Fruit fly (Drosophila melanogaster) whole organism, prepupa: ENCODE measurements around the gene Atet.

ENCODE experiments used
- CG10631 ChIP-seq: fragments of 200-800 bp; sonication (Bioruptor generic); optimal IDR thresholded peaks from 2 replicates; lab custom pipeline; 2016; ENCODE audit warnings: missing biosample characterization, missing genetic modification characterization
- CG11902 ChIP-seq: fragments of 200-800 bp; sonication (Bioruptor generic); optimal IDR thresholded peaks from 3 replicates; lab custom pipeline; 2016; ENCODE audit warnings: missing biosample characterization, missing genetic modification characterization
- CG15336 ChIP-seq: fragments of 200-800 bp; sonication (Bioruptor generic); IDR thresholded peaks from 2 replicates; pipeline ENCODE4 v1.3.6; 2022; ENCODE audit warnings: missing biosample characterization, missing genetic modification characterization
- CG1621 ChIP-seq: fragments of 200-800 bp; sonication (Bioruptor generic); optimal IDR thresholded peaks from 3 replicates; lab custom pipeline; 2018; ENCODE audit warnings: missing biosample characterization, mild to moderate bottlenecking, missing genetic modification characterization
- CG31627 ChIP-seq: fragments of 200-800 bp; sonication (Bioruptor generic); optimal IDR thresholded peaks from 3 replicates; lab custom pipeline; 2016; ENCODE audit warnings: missing biosample characterization, missing genetic modification characterization
- CG32006 ChIP-seq: fragments of 200-800 bp; sonication (Bioruptor generic); optimal IDR thresholded peaks from 3 replicates; lab custom pipeline; 2017; ENCODE audit warnings: missing biosample characterization, mild to moderate bottlenecking, missing genetic modification characterization
- CG34406 ChIP-seq: fragments of 200-800 bp; sonication (Bioruptor generic); optimal IDR thresholded peaks from 3 replicates; lab custom pipeline; 2016; ENCODE audit warnings: missing biosample characterization, missing genetic modification characterization
- CG3919 ChIP-seq: fragments of 200-800 bp; sonication (Bioruptor generic); optimal IDR thresholded peaks from 3 replicates; lab custom pipeline; 2016; ENCODE audit warnings: missing biosample characterization, missing genetic modification characterization
- CG4318 ChIP-seq: fragments of 200-800 bp; sonication (Bioruptor generic); optimal IDR thresholded peaks from 3 replicates; lab custom pipeline; 2017; ENCODE audit warnings: missing biosample characterization, mild to moderate bottlenecking, missing genetic modification characterization
- CG6163 ChIP-seq: fragments of 200-800 bp; sonication (Bioruptor generic); IDR thresholded peaks from 3 replicates; pipeline ENCODE4 v1.3.6; 2022; ENCODE audit warnings: missing biosample characterization, missing genetic modification characterization
- CG6276 ChIP-seq: fragments of 200-800 bp; sonication (Bioruptor generic); optimal IDR thresholded peaks from 2 replicates; lab custom pipeline; 2017; ENCODE audit warnings: missing biosample characterization, mild to moderate bottlenecking, missing genetic modification characterization
- CG6792 ChIP-seq: fragments of 200-800 bp; sonication (Bioruptor generic); optimal IDR thresholded peaks from 3 replicates; lab custom pipeline; 2016; ENCODE audit warnings: missing biosample characterization, missing genetic modification characterization
- CG6808 ChIP-seq: fragments of 200-800 bp; sonication (Bioruptor generic); optimal IDR thresholded peaks from 3 replicates; lab custom pipeline; 2017; ENCODE audit warnings: missing biosample characterization, missing genetic modification characterization, mild to moderate bottlenecking, moderate library complexity, missing genetic modification reagents
- CG6854 ChIP-seq: fragments of 200-800 bp; sonication (Bioruptor generic); optimal IDR thresholded peaks from 2 replicates; lab custom pipeline; 2017; ENCODE audit warnings: missing biosample characterization, mild to moderate bottlenecking, missing genetic modification characterization
- CG8319 ChIP-seq: fragments of 200-800 bp; sonication (Bioruptor generic); optimal IDR thresholded peaks from 3 replicates; lab custom pipeline; 2016; ENCODE audit warnings: missing biosample characterization, missing genetic modification characterization
- CG8632 ChIP-seq: fragments of 200-800 bp; sonication (Bioruptor generic); optimal IDR thresholded peaks from 3 replicates; lab custom pipeline; 2016; ENCODE audit warnings: missing biosample characterization, missing genetic modification characterization
- Eip75B ChIP-seq: fragments of 200-800 bp; sonication (Bioruptor generic); optimal IDR thresholded peaks from 3 replicates; lab custom pipeline; 2016; ENCODE audit warnings: missing biosample characterization, missing genetic modification characterization
- Eip78C ChIP-seq: fragments of 200-800 bp; sonication (Bioruptor generic); peaks from one replicate; lab custom pipeline; 2016; ENCODE audit warnings: missing biosample characterization, missing genetic modification characterization
- Ets96B ChIP-seq: fragments of 200-800 bp; optimal IDR thresholded peaks from 2 replicates; lab custom pipeline; 2019; ENCODE audit warnings: missing biosample characterization, mild to moderate bottlenecking, missing genetic modification characterization, moderate library complexity
- Gug ChIP-seq: fragments of 200-800 bp; sonication (Bioruptor generic); IDR thresholded peaks from 2 replicates; pipeline ENCODE4 v1.3.6; 2022; ENCODE audit warnings: missing biosample characterization, missing genetic modification characterization
- Hr38 ChIP-seq: sonication (Bioruptor generic); optimal IDR thresholded peaks from 2 replicates; lab custom pipeline; 2016; ENCODE audit warnings: missing biosample characterization, missing genetic modification characterization
- Hr39 ChIP-seq: fragments of 200-800 bp; sonication (Bioruptor generic); optimal IDR thresholded peaks from 2 replicates; lab custom pipeline; 2016; ENCODE audit warnings: missing biosample characterization, missing genetic modification characterization
- Lpt ChIP-seq: fragments of 200-800 bp; sonication (Bioruptor generic); optimal IDR thresholded peaks from 3 replicates; lab custom pipeline; 2016; ENCODE audit warnings: missing biosample characterization, missing genetic modification characterization
- Met ChIP-seq: fragments of 200-800 bp; sonication (Bioruptor generic); optimal IDR thresholded peaks from 3 replicates; lab custom pipeline; 2016; ENCODE audit warnings: missing biosample characterization, missing genetic modification characterization
- OdsH ChIP-seq: fragments of 200-800 bp; sonication (Bioruptor generic); optimal IDR thresholded peaks from 3 replicates; lab custom pipeline; 2016; ENCODE audit warnings: missing biosample characterization, missing genetic modification characterization
- Smox ChIP-seq: fragments of 200-800 bp; sonication (Bioruptor generic); optimal IDR thresholded peaks from 3 replicates; lab custom pipeline; 2016; ENCODE audit warnings: missing biosample characterization, missing genetic modification characterization
- Sox102F ChIP-seq: fragments of 200-800 bp; sonication (Bioruptor generic); optimal IDR thresholded peaks from 2 replicates; lab custom pipeline; 2016; ENCODE audit warnings: missing biosample characterization, mild to moderate bottlenecking, missing genetic modification characterization
- achi ChIP-seq: fragments of 200-800 bp; sonication (Bioruptor generic); optimal IDR thresholded peaks from 3 replicates; lab custom pipeline; 2016; ENCODE audit warnings: missing biosample characterization, missing genetic modification characterization
- acj6 ChIP-seq: fragments of 200-800 bp; sonication (Bioruptor generic); optimal IDR thresholded peaks from 3 replicates; lab custom pipeline; 2016; ENCODE audit warnings: missing biosample characterization, missing genetic modification characterization
- cyc ChIP-seq: fragments of 200-800 bp; sonication (Bioruptor generic); optimal IDR thresholded peaks from 3 replicates; lab custom pipeline; 2016; ENCODE audit warnings: missing biosample characterization, missing genetic modification characterization
- eg ChIP-seq: fragments of 200-800 bp; sonication (Bioruptor generic); IDR thresholded peaks from 3 replicates; pipeline ENCODE4 v1.3.6; 2022; ENCODE audit warnings: missing biosample characterization, missing genetic modification characterization
- esn ChIP-seq: fragments of 200-800 bp; sonication (Bioruptor generic); optimal IDR thresholded peaks from 2 replicates; lab custom pipeline; 2016; ENCODE audit warnings: missing biosample characterization, mild to moderate bottlenecking, missing genetic modification characterization, moderate library complexity
- fd59A ChIP-seq: fragments of 200-800 bp; sonication (Bioruptor generic); optimal IDR thresholded peaks from 2 replicates; lab custom pipeline; 2017; ENCODE audit warnings: missing biosample characterization, mild to moderate bottlenecking, missing genetic modification characterization, missing genetic modification reagents
- fd85E ChIP-seq: fragments of 200-800 bp; sonication (Bioruptor generic); optimal IDR thresholded peaks from 3 replicates; lab custom pipeline; 2016; ENCODE audit warnings: missing biosample characterization, missing genetic modification characterization
- fkh ChIP-seq: fragments of 200-800 bp; sonication (Bioruptor generic); optimal IDR thresholded peaks from 3 replicates; lab custom pipeline; 2017; ENCODE audit warnings: missing biosample characterization, mild to moderate bottlenecking, missing genetic modification characterization, moderate library complexity
- lz ChIP-seq: fragments of 200-800 bp; sonication (Bioruptor generic); optimal IDR thresholded peaks from 3 replicates; lab custom pipeline; 2016; ENCODE audit warnings: missing biosample characterization, missing genetic modification characterization
- net ChIP-seq: fragments of 200-800 bp; sonication (Bioruptor generic); optimal IDR thresholded peaks from 3 replicates; lab custom pipeline; 2016; ENCODE audit warnings: missing biosample characterization, missing genetic modification characterization
- pdm3 ChIP-seq: fragments of 200-800 bp; sonication (Bioruptor generic); optimal IDR thresholded peaks from 3 replicates; lab custom pipeline; 2016; ENCODE audit warnings: missing biosample characterization, missing genetic modification characterization
- salr ChIP-seq, 2 experiments: fragments of 200-800 bp; sonication (Bioruptor generic); optimal IDR thresholded peaks; 3 replicates each; lab custom pipeline; 2016 to 2018; ENCODE audit warnings: missing biosample characterization in 2 of 2, missing genetic modification characterization in 2 of 2, mild to moderate bottlenecking in 1 of 2
- spab ChIP-seq: fragments of 200-800 bp; sonication (Bioruptor generic); optimal IDR thresholded peaks from 2 replicates; lab custom pipeline; 2017; ENCODE audit warnings: missing biosample characterization, mild to moderate bottlenecking, missing genetic modification characterization, missing genetic modification reagents
- ss ChIP-seq, 2 experiments: fragments of 200-800 bp; sonication (Bioruptor generic); optimal IDR thresholded peaks; 2 replicates in 1 of 2; 3 replicates in 1 of 2; lab custom pipeline; 2017 to 2018; ENCODE audit warnings: mild to moderate bottlenecking in 2 of 2, missing biosample characterization in 2 of 2, missing genetic modification characterization in 2 of 2, moderate library complexity in 1 of 2
- svp ChIP-seq: fragments of 200-800 bp; sonication (Bioruptor generic); peaks from one replicate; lab custom pipeline; 2016; ENCODE audit warnings: missing biosample characterization, missing genetic modification characterization
- topi ChIP-seq: fragments of 200-800 bp; sonication (Bioruptor generic); optimal IDR thresholded peaks from 3 replicates; lab custom pipeline; 2016; ENCODE audit warnings: missing biosample characterization, missing genetic modification characterization

Gene Atet

DNA sequence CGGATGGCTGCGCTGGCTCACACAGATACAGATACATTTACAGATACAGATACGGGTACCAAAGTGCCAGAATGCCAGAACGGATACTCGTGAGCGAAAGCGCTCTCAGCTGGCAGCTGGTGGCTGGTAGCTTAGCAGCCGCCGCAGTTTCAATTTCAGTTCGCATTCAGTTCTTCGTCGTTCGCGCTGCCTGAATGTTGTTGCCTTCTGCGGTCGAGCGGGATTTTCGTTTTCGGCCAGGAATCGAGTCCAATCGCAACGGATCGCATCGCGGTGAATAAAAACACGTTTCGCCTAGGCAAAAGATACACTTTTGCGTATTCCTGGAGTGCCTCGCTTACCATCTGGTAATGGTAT is at the start of gene Atet (continued):
- TF ChIP-seq CG3919 (GFP tag; lab: Kevin White, UChicago), result no peak
- no peak for TF ChIP-seq OdsH (GFP tag; lab: Kevin White, UChicago)
- TF ChIP-seq CG8319 (GFP tag; lab: Kevin White, UChicago), result no peak
- no peak for TF ChIP-seq CG10631 (GFP tag; lab: Kevin White, UChicago)
- TF ChIP-seq CG32006 (GFP tag; lab: Kevin White, UChicago), result no peak

DNA sequence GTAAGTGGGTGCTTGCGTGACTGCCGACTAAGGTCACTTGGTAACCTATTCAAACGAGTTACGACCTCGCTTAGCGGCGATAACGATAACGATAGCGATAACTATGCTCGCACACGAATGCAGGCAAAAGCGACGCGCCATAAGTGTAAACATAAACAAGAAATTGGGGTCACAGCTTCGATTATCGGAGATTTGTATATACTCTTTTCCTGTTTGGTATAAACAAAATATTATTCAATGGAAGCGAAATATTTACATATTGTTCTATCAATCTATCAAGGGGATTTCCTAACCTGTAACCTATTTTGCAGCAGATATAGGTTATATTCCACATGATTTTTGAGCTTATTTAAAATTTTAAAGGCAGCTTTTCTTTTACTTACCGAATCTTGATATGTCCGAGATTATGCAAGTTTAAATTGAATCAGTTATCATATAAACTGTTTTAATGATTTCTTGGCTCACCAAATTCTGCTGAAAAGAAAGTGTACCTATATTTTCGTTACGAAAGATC is 47.6 kb upstream of the Atet start:
- TF ChIP-seq CG6792 (GFP tag; lab: Kevin White, UChicago) (peak; percentile 6), Gug (no peak), fd59A (GFP tag; lab: Kevin White, UChicago) (no peak), Smox (GFP tag; lab: Kevin White, UChicago) (peak; percentile 18), fd85E (GFP tag; lab: Kevin White, UChicago) (no peak), achi (GFP tag; lab: Kevin White, UChicago) (no peak), Hr39 (GFP tag; lab: Kevin White, UChicago) (peak; percentile 9), pdm3 (no peak), CG1621 (tag; lab: Kevin White, UChicago) (no peak), svp (GFP tag; lab: Kevin White, UChicago) (peak; percentile 80), Ets96B (tag; lab: Kevin White, UChicago) (no peak), net (peak; percentile 16), Eip78C (GFP tag; lab: Kevin White, UChicago) (peak; percentile 77), CG8632 (GFP tag; lab: Kevin White, UChicago) (no peak), Hr38 (no peak), fkh (peak; percentile 63), CG31627 (GFP tag; lab: Kevin White, UChicago) (peak; percentile 1), Met (GFP tag; lab: Kevin White, UChicago) (peak; percentile 23), CG32006 (GFP tag; lab: Kevin White, UChicago) (peak; percentile 58), lz (GFP tag; lab: Kevin White, UChicago) (no peak), salr (GFP tag; optimal IDR thresholded peaks at IDR 0.05; lab: Kevin White, UChicago) (peak in 1 of 2 experiments; percentile 8), eg (GFP tag; lab: Robert Waterston, UW) (no peak), CG6854 (GFP tag; lab: Kevin White, UChicago) (no peak), Eip75B (GFP tag; lab: Kevin White, UChicago) (peak; percentile 5), CG4318 (GFP tag; lab: Kevin White, UChicago) (no peak), CG15336 (GFP tag; lab: Robert Waterston, UW) (no peak), cyc (GFP tag; lab: Kevin White, UChicago) (peak; percentile 21), CG6808 (no peak), Sox102F (peak; percentile 34), esn (GFP tag; lab: Kevin White, UChicago) (peak; percentile 20), CG34406 (GFP tag; lab: Kevin White, UChicago) (peak; percentile 7), topi (GFP tag; lab: Kevin White, UChicago) (no peak), acj6 (GFP tag; lab: Kevin White, UChicago) (no peak), CG3919 (GFP tag; lab: Kevin White, UChicago) (peak; percentile 1), spab (GFP tag; lab: Kevin White, UChicago) (no peak)

DNA sequence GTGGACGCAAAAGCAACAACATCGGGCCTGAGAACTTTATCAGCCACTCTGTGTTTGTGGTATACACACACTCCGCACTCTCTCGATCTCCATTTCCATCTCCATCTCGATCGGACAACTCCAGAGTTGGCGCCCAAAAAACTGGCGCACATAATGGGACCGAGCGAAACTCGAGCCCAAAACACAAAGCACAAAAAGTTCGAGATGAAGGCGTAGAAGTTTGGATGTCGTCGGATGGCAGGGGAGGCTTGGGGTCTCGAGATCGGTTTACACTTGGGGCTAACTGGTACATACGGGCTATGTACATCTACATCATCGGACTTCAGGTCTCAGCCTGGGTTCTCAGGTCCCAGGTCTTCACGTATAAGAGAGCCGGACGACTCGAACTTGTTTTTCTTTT is 47.0 kb upstream of the Atet start:
- no peak for TF ChIP-seq Smox (GFP tag; lab: Kevin White, UChicago)
- no peak for TF ChIP-seq Hr39 (GFP tag; lab: Kevin White, UChicago)
- TF ChIP-seq CG4318 (GFP tag; lab: Kevin White, UChicago), result no peak
- TF ChIP-seq CG6163 (GFP tag; lab: Robert Waterston, UW), result no peak
- no peak for TF ChIP-seq ss (GFP tag; optimal IDR thresholded peaks at IDR 0.05; lab: Kevin White, UChicago)
- no peak for TF ChIP-seq Met (GFP tag; lab: Kevin White, UChicago)
- TF ChIP-seq Lpt, result no peak
- no peak for TF ChIP-seq CG32006 (GFP tag; lab: Kevin White, UChicago)
- no peak for TF ChIP-seq CG6276
- TF ChIP-seq CG8319 (GFP tag; lab: Kevin White, UChicago), result no peak
- TF ChIP-seq pdm3, result no peak
- TF ChIP-seq CG11902, result no peak
- TF ChIP-seq svp (GFP tag; lab: Kevin White, UChicago), result no peak
- TF ChIP-seq CG15336 (GFP tag; lab: Robert Waterston, UW), result no peak
- TF ChIP-seq, all 60 proteins: peak for 0
